Worm (Caenorhabditis elegans) whole organism, L1 larva: ENCODE data around the gene Y38H6C.9.

Experiments used
- C34B4.2 ChIP-seq: sonication (generic microtip); optimal IDR thresholded peaks from 2 replicates; lab custom pipeline; 2017; ENCODE audit warnings: mild to moderate bottlenecking, missing genetic modification characterization, missing compliant biosample characterization
- dsc-1 ChIP-seq: sonication (generic microtip); optimal IDR thresholded peaks from 2 replicates; lab custom pipeline; 2016; ENCODE audit warnings: mild to moderate bottlenecking, missing genetic modification characterization, missing compliant biosample characterization
- efl-1 ChIP-seq, 4 experiments: fragments of 150-350 bp; optimal IDR thresholded peaks in 3 of 4; peaks in 1 of 4; 1 replicate in 1 of 4; 2 replicates in 3 of 4; lab custom pipeline; 2014; ENCODE audit warnings: missing biosample characterization in 2 of 4, missing genetic modification characterization in 2 of 4, missing genetic modification reagents in 2 of 4
- efl-3 ChIP-seq: fragments of 200-800 bp; sonication (Bioruptor generic); optimal IDR thresholded peaks from 2 replicates; lab custom pipeline; 2018; ENCODE audit warnings: mild to moderate bottlenecking, missing genetic modification characterization, missing compliant biosample characterization
- elt-2 ChIP-seq: sonication (generic microtip); optimal IDR thresholded peaks from 2 replicates; lab custom pipeline; 2016; ENCODE audit warnings: missing genetic modification characterization, mild to moderate bottlenecking, inconsistent platforms, missing compliant biosample characterization, missing genetic modification reagents
- fkh-4 ChIP-seq: sonication (generic microtip); optimal IDR thresholded peaks from 2 replicates; lab custom pipeline; 2016; ENCODE audit warnings: missing compliant biosample characterization, missing genetic modification characterization, borderline replicate concordance
- hlh-17 ChIP-seq: fragments of 200-800 bp; sonication (Bioruptor generic); optimal IDR thresholded peaks from 2 replicates; lab custom pipeline; 2018; ENCODE audit warnings: missing genetic modification characterization, mild to moderate bottlenecking, missing compliant biosample characterization, moderate library complexity, borderline replicate concordance
- lin-35 ChIP-seq, 2 experiments: fragments of 150-350 bp; optimal IDR thresholded peaks; 2 replicates each; lab custom pipeline; 2014; ENCODE audit warnings: missing biosample characterization in 2 of 2, missing genetic modification characterization in 2 of 2, missing genetic modification reagents in 2 of 2
- lir-3 ChIP-seq: sonication (generic microtip); optimal IDR thresholded peaks from 2 replicates; lab custom pipeline; 2016; ENCODE audit warnings: mild to moderate bottlenecking, missing genetic modification characterization, moderate library complexity, missing compliant biosample characterization; ENCODE audit not compliant: poor library complexity
- lsy-2 ChIP-seq, 2 experiments: fragments of 150-350 bp; optimal IDR thresholded peaks; 2 replicates each; lab custom pipeline; 2014; ENCODE audit warnings: missing biosample characterization in 2 of 2, missing genetic modification characterization in 2 of 2
- nhr-28 ChIP-seq: fragments of 150-350 bp; optimal IDR thresholded peaks from 2 replicates; lab custom pipeline; 2014; ENCODE audit warnings: missing biosample characterization, missing genetic modification characterization
- nhr-71 ChIP-seq: sonication (generic microtip); optimal IDR thresholded peaks from 2 replicates; lab custom pipeline; 2016; ENCODE audit warnings: mild to moderate bottlenecking, missing genetic modification characterization, moderate library complexity, missing compliant biosample characterization
- nhr-76 ChIP-seq: sonication (generic microtip); optimal IDR thresholded peaks from 2 replicates; lab custom pipeline; 2017; ENCODE audit warnings: missing biosample characterization, missing genetic modification characterization
- nhr-77 ChIP-seq: fragments of 150-350 bp; optimal IDR thresholded peaks from 2 replicates; lab custom pipeline; 2014; ENCODE audit warnings: missing biosample characterization, missing genetic modification characterization
- nhr-85 ChIP-seq: sonication (generic microtip); peaks from one replicate; lab custom pipeline; 2016; ENCODE audit warnings: missing genetic modification characterization, inconsistent platforms, missing compliant biosample characterization
- nhr-90 ChIP-seq: sonication (generic microtip); optimal IDR thresholded peaks from 2 replicates; lab custom pipeline; 2016; ENCODE audit warnings: mild to moderate bottlenecking, missing genetic modification characterization, missing compliant biosample characterization; ENCODE audit not compliant: poor library complexity
- pqm-1 ChIP-seq: sonication (generic microtip); optimal IDR thresholded peaks from 3 replicates; lab custom pipeline; 2017; ENCODE audit warnings: missing biosample characterization, missing genetic modification characterization
- snpc-4 ChIP-seq: fragments of 150-350 bp; optimal IDR thresholded peaks from 2 replicates; lab custom pipeline; 2014; ENCODE audit warnings: missing biosample characterization, missing genetic modification characterization
- sup-37 ChIP-seq: fragments of 200-800 bp; sonication (Bioruptor generic); optimal IDR thresholded peaks from 2 replicates; lab custom pipeline; 2018; ENCODE audit warnings: mild to moderate bottlenecking, missing genetic modification characterization, missing compliant biosample characterization
- unc-86 ChIP-seq: sonication (generic microtip); optimal IDR thresholded peaks from 2 replicates; lab custom pipeline; 2016; ENCODE audit warnings: missing genetic modification characterization, missing compliant biosample characterization
- zag-1 ChIP-seq: fragments of 150-350 bp; optimal IDR thresholded peaks from 2 replicates; lab custom pipeline; 2014; ENCODE audit warnings: missing biosample characterization, missing genetic modification characterization

Gene Y38H6C.9

DNA sequence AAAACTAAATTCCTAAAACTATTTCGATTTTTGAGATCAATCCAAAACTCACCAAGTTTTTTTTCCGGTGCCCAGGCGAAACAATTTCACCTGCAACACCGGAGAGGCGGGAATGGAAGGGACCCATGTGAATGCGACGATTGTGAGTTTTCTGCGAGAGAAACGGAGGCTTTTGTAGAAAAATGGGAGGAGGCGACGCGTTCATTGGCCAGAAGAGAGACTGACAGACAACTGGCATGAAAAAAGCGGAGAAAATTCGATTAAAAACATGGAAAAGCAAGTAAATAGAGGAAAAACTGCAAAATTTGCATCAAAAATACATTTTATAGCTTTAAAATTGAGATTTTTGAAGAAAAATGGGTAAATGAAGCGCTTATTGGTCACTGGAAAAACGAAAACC, 46.2 kb downstream of the Y38H6C.9 start, which contains the start of gene B0250.7:
B0250.7 (minus strand) TSS at position 232 of the 400 bp plus-strand sequence.
- TF ChIP-seq fkh-4 (tag; lab: Kevin White, UChicago) = no peak
- peak in 1 of 2 experiments; percentile 21 for TF ChIP-seq lsy-2 (tag; optimal IDR thresholded peaks at IDR 0.05; lab: Kevin White, UChicago)
- no peak for TF ChIP-seq nhr-28 (tag; lab: Kevin White, UChicago)
- TF ChIP-seq efl-3 (GFP tag; lab: Kevin White, UChicago) = no peak
- no peak for TF ChIP-seq zag-1 (tag; lab: Kevin White, UChicago)
- TF ChIP-seq dsc-1 = no peak
- no peak for TF ChIP-seq nhr-77 (tag; lab: Kevin White, UChicago)
- TF ChIP-seq nhr-76 (tag; lab: Kevin White, UChicago) = no peak
- TF ChIP-seq C34B4.2 (tag; lab: Kevin White, UChicago) = no peak
- no peak for TF ChIP-seq efl-1 (optimal IDR thresholded peaks at IDR 0.05; lab: Kevin White, UChicago)
- TF ChIP-seq efl-1 (GFP tag; optimal IDR thresholded peaks at IDR 0.05 in 1 of 2; lab: Kevin White, UChicago) = peak in 1 of 2 experiments; percentile 47
- TF ChIP-seq nhr-90 (tag; lab: Kevin White, UChicago) = no peak

DNA sequence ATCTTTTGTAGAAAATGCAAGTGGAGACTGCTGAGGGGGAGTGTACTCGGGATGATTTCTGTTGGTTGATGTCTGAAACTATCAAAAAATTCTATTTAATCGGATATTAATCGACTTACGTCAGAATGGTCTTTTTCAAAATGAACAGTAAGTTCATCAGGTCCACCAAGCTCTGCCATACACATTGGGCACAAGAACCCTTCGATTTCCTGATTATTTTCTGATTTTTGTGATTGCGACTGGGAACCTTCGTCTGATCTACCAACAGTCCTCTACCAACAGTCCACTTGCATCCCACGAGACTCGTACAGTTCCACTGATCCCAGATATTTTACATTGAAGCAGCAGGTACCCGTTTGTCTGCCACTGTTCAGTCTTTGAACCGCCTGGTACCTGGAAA, 47.0 kb downstream of the Y38H6C.9 start:
- TF ChIP-seq hlh-17 (GFP tag; lab: Kevin White, UChicago) (no peak), nhr-76 (tag; lab: Kevin White, UChicago) (no peak), nhr-85 (tag; lab: Kevin White, UChicago) (peak; percentile 6)

DNA sequence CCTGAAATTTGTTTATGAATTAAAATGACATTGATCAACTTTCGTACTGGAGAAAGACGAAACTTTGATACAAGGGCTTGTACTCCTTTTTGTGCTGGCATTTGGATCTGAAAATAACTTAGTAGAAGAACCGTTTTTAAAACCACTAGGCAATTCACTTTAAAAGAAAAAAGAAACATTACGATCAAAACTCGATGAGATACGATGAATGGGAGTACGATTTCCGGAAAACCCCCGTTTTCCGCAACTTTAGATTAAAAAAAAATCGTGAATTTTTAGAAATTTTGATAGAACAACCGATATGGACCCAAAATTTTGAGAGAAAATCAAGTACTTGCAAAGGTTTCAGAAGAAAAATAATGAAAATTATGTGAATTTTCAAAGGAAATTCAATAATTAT, 51.7 kb downstream of the Y38H6C.9 start, which contains the start of gene B0250.8:
B0250.8 (minus strand) TSS at position 101 of the 400 bp plus-strand sequence.
- TF ChIP-seq elt-2 (tag; lab: Kevin White, UChicago) (no peak), sup-37 (GFP tag; lab: Kevin White, UChicago) (no peak), unc-86 (tag; lab: Kevin White, UChicago) (no peak), nhr-71 (tag; lab: Kevin White, UChicago) (no peak), lin-35 (GFP tag; optimal IDR thresholded peaks at IDR 0.05; lab: Kevin White, UChicago) (no peak), snpc-4 (tag; lab: Kevin White, UChicago) (no peak), pqm-1 (no peak), hlh-17 (GFP tag; lab: Kevin White, UChicago) (no peak), lir-3 (tag; lab: Kevin White, UChicago) (no peak)
